Fruit fly (Drosophila melanogaster): Measurements from ENCODE around the gene step.

The step gene

dm6 chr2L:21754011-21754410, 3.3 kb downstream of the step start:
- TF ChIP-seq rgr (GFP tag; optimal IDR thresholded peaks at IDR 0.05), result peak; percentile 16
- peak; percentile 40 for TF ChIP-seq ey (GFP tag; optimal IDR thresholded peaks at IDR 0.05)
- no peak for TF ChIP-seq tai (GFP tag; optimal IDR thresholded peaks at IDR 0.05)
- no peak for TF ChIP-seq Hnf4 (GFP tag; optimal IDR thresholded peaks at IDR 0.05)
- TF ChIP-seq fru (GFP tag; optimal IDR thresholded peaks at IDR 0.05), result peak; percentile 13
- TF ChIP-seq CrebA (GFP tag; optimal IDR thresholded peaks at IDR 0.05; ENCODE audit: borderline replicate concordance), result no peak
- peak in 1 of 2 experiments; percentile 12 for TF ChIP-seq foxo (GFP tag; optimal IDR thresholded peaks at IDR 0.05)
- TF ChIP-seq h (GFP tag; optimal IDR thresholded peaks at IDR 0.05), result peak; percentile 20
- peak; percentile 27 for TF ChIP-seq OdsH (GFP tag; optimal IDR thresholded peaks at IDR 0.05)
- TF ChIP-seq Rel (GFP tag; optimal IDR thresholded peaks at IDR 0.05), result no peak
- peak; percentile 68 for TF ChIP-seq Rel (tag; optimal IDR thresholded peaks at IDR 0.05)

dm6 chr2L:21753448-21753908, 3.8 kb downstream of the step start:
- TF ChIP-seq Myc (optimal IDR thresholded peaks at IDR 0.05) (no peak), Dfd (GFP tag; optimal IDR thresholded peaks at IDR 0.05) (no peak), Hr78 (GFP tag; optimal IDR thresholded peaks at IDR 0.05) (no peak), usp (GFP tag; optimal IDR thresholded peaks at IDR 0.05) (no peak), ey (GFP tag; optimal IDR thresholded peaks at IDR 0.05) (no peak), Jra (GFP tag; optimal IDR thresholded peaks at IDR 0.05) (peak; percentile 8), rgr (GFP tag; optimal IDR thresholded peaks at IDR 0.05) (no peak), foxo (GFP tag; optimal IDR thresholded peaks at IDR 0.05) (peak in 1 of 2 experiments; percentile 28), sv (GFP tag; optimal IDR thresholded peaks at IDR 0.05) (no peak), Hr83 (GFP tag; optimal IDR thresholded peaks at IDR 0.05; ENCODE audit: poor library complexity, severe bottlenecking) (no peak), h (GFP tag; optimal IDR thresholded peaks at IDR 0.05) (peak; percentile 3), dsf (GFP tag; optimal IDR thresholded peaks at IDR 0.05; ENCODE audit: borderline replicate concordance) (no peak), Rel (GFP tag; optimal IDR thresholded peaks at IDR 0.05) (peak; percentile 7), Rel (tag; optimal IDR thresholded peaks at IDR 0.05) (no peak), sage (GFP tag; optimal IDR thresholded peaks at IDR 0.05) (peak; percentile 60), CrebA (GFP tag; optimal IDR thresholded peaks at IDR 0.05; ENCODE audit: borderline replicate concordance) (peak; percentile 70), GATAd (GFP tag; optimal IDR thresholded peaks at IDR 0.05) (no peak), tai (GFP tag; optimal IDR thresholded peaks at IDR 0.05) (no peak), Dif (GFP tag; optimal IDR thresholded peaks at IDR 0.05; ENCODE audit: partially characterized antibody) (peak; percentile 64), jim (GFP tag; optimal IDR thresholded peaks at IDR 0.05) (no peak), br (GFP tag; optimal IDR thresholded peaks at IDR 0.05) (no peak), psq (GFP tag; optimal IDR thresholded peaks at IDR 0.05) (peak; percentile 82), pan (optimal IDR thresholded peaks at IDR 0.05) (no peak), OdsH (GFP tag; optimal IDR thresholded peaks at IDR 0.05) (no peak), dmrt93B (GFP tag; optimal IDR thresholded peaks at IDR 0.05) (no peak), brk (GFP tag; optimal IDR thresholded peaks at IDR 0.05) (peak; percentile 51), Vsx2 (GFP tag; optimal IDR thresholded peaks at IDR 0.05; ENCODE audit: partially characterized antibody) (peak; percentile 30), lola (GFP tag; optimal IDR thresholded peaks at IDR 0.05) (no peak), woc (GFP tag; optimal IDR thresholded peaks at IDR 0.05) (peak; percentile 26), Abd-B (GFP tag; optimal IDR thresholded peaks at IDR 0.05) (no peak), dl (GFP tag; optimal IDR thresholded peaks at IDR 0.05; ENCODE audit: insufficient read depth in 1 of 2, partially characterized antibody in 2 of 2) (peak in 1 of 2 experiments; percentile 38)

- TF ChIP-seq Sp1 (GFP tag; optimal IDR thresholded peaks at IDR 0.05) (no peak), foxo (GFP tag; optimal IDR thresholded peaks at IDR 0.05) (no peak), psq (GFP tag; optimal IDR thresholded peaks at IDR 0.05) (no peak), Jra (GFP tag; optimal IDR thresholded peaks at IDR 0.05) (no peak), Myc (optimal IDR thresholded peaks at IDR 0.05) (no peak), dl (GFP tag; optimal IDR thresholded peaks at IDR 0.05; ENCODE audit: insufficient read depth in 1 of 2, partially characterized antibody in 2 of 2) (no peak), pan (optimal IDR thresholded peaks at IDR 0.05) (no peak), N (GFP tag; optimal IDR thresholded peaks at IDR 0.05) (no peak), Rel (GFP tag; optimal IDR thresholded peaks at IDR 0.05) (no peak), Rel (tag; optimal IDR thresholded peaks at IDR 0.05) (no peak), Dif (GFP tag; optimal IDR thresholded peaks at IDR 0.05; ENCODE audit: partially characterized antibody) (no peak)
These were observed 4.5 kb downstream of the step start for dm6 chr2L:21752798-21753197.
